Fruit fly (Drosophila melanogaster) whole organism, embryonic: ENCODE results near the gene trbd.

ENCODE experiments used
- ATbp ChIP-seq: fragments of 200-800 bp; sonication (Bioruptor generic); optimal IDR thresholded peaks from 2 replicates; lab custom pipeline; 2017; ENCODE audit warnings: missing biosample characterization, mild to moderate bottlenecking, missing genetic modification characterization, missing genetic modification reagents
- B-H1 ChIP-seq: fragments of 200-800 bp; sonication (Bioruptor generic); IDR thresholded peaks from 3 replicates; pipeline ENCODE4 v1.3.6; 2022; ENCODE audit warnings: missing biosample characterization, missing genetic modification characterization
- Bdp1 ChIP-seq: fragments of 200-800 bp; sonication (Bioruptor generic); optimal IDR thresholded peaks from 3 replicates; lab custom pipeline; 2016; ENCODE audit warnings: missing biosample characterization, missing genetic modification characterization
- Bteb2 ChIP-seq: fragments of 200-800 bp; sonication (Bioruptor generic); optimal IDR thresholded peaks from 2 replicates; lab custom pipeline; 2016; ENCODE audit warnings: missing biosample characterization, missing genetic modification characterization
- CG10267 ChIP-seq: fragments of 200-800 bp; sonication (Bioruptor generic); optimal IDR thresholded peaks from 2 replicates; lab custom pipeline; 2018; ENCODE audit warnings: missing biosample characterization, mild to moderate bottlenecking, missing genetic modification characterization, moderate library complexity
- CG10543 ChIP-seq: fragments of 200-800 bp; sonication (Bioruptor generic); optimal IDR thresholded peaks from 3 replicates; lab custom pipeline; 2017; ENCODE audit warnings: missing biosample characterization, mild to moderate bottlenecking, missing genetic modification characterization, moderate library complexity
- CG12104 ChIP-seq: fragments of 200-800 bp; sonication (Bioruptor generic); optimal IDR thresholded peaks from 3 replicates; lab custom pipeline; 2016; ENCODE audit warnings: missing biosample characterization, missing genetic modification characterization
- CG1233 ChIP-seq: fragments of 200-800 bp; sonication (Bioruptor generic); optimal IDR thresholded peaks from 4 replicates; lab custom pipeline; 2018; ENCODE audit warnings: missing biosample characterization, mild to moderate bottlenecking, missing genetic modification characterization
- CG12391 ChIP-seq: fragments of 200-800 bp; sonication (Bioruptor generic); optimal IDR thresholded peaks from 3 replicates; lab custom pipeline; 2018; ENCODE audit warnings: missing biosample characterization, mild to moderate bottlenecking, missing genetic modification characterization, moderate library complexity
- CG12744 ChIP-seq: fragments of 200-800 bp; sonication (Bioruptor generic); optimal IDR thresholded peaks from 2 replicates; lab custom pipeline; 2016; ENCODE audit warnings: missing biosample characterization, missing genetic modification characterization
- CG13424 ChIP-seq: fragments of 200-800 bp; sonication (Bioruptor generic); optimal IDR thresholded peaks from 2 replicates; lab custom pipeline; 2019; ENCODE audit warnings: missing biosample characterization, mild to moderate bottlenecking, missing genetic modification characterization, moderate library complexity
- CG15011 ChIP-seq: fragments of 200-800 bp; sonication (Bioruptor generic); optimal IDR thresholded peaks from 3 replicates; lab custom pipeline; 2018; ENCODE audit warnings: missing biosample characterization, mild to moderate bottlenecking, missing genetic modification characterization
- CG15696 ChIP-seq: fragments of 200-800 bp; sonication (Bioruptor generic); optimal IDR thresholded peaks from 2 replicates; lab custom pipeline; 2019; ENCODE audit warnings: missing biosample characterization, mild to moderate bottlenecking, missing genetic modification characterization, moderate library complexity
- CG16779 ChIP-seq: fragments of 200-800 bp; sonication (Bioruptor generic); IDR thresholded peaks from 2 replicates; pipeline ENCODE4 v1.3.6; 2022; ENCODE audit warnings: missing biosample characterization, missing genetic modification characterization
- CG16815 ChIP-seq: fragments of 200-800 bp; sonication (Bioruptor generic); optimal IDR thresholded peaks from 3 replicates; lab custom pipeline; 2017; ENCODE audit warnings: missing biosample characterization, mild to moderate bottlenecking, missing genetic modification characterization
- CG18599 ChIP-seq: fragments of 200-800 bp; sonication (Bioruptor generic); optimal IDR thresholded peaks from 3 replicates; lab custom pipeline; 2017; ENCODE audit warnings: missing biosample characterization, missing genetic modification characterization, mild to moderate bottlenecking, moderate library complexity, missing genetic modification reagents
- CG2116 ChIP-seq: fragments of 200-800 bp; sonication (Bioruptor generic); optimal IDR thresholded peaks from 3 replicates; lab custom pipeline; 2018; ENCODE audit warnings: missing biosample characterization, mild to moderate bottlenecking, missing genetic modification characterization
- CG30020 ChIP-seq: fragments of 200-800 bp; optimal IDR thresholded peaks from 2 replicates; lab custom pipeline; 2019; ENCODE audit warnings: missing biosample characterization, mild to moderate bottlenecking, missing genetic modification characterization, moderate library complexity
- CG34376 ChIP-seq: fragments of 200-800 bp; sonication (Bioruptor generic); optimal IDR thresholded peaks from 2 replicates; lab custom pipeline; 2018; ENCODE audit warnings: missing biosample characterization, mild to moderate bottlenecking, missing genetic modification characterization
- CG42726 ChIP-seq: fragments of 200-800 bp; sonication (Bioruptor generic); IDR thresholded peaks from 2 replicates; pipeline ENCODE4 v1.3.6; 2022; ENCODE audit warnings: missing biosample characterization, missing genetic modification characterization; ENCODE audit not compliant: partially characterized antibody
- CG6272 ChIP-seq: fragments of 200-800 bp; sonication (Bioruptor generic); IDR thresholded peaks from 2 replicates; pipeline ENCODE4 v1.3.6; 2022; ENCODE audit warnings: missing biosample characterization, missing genetic modification characterization
- CG6689 ChIP-seq: fragments of 200-800 bp; sonication (Bioruptor generic); IDR thresholded peaks from 2 replicates; pipeline ENCODE4 v1.3.6; 2022; ENCODE audit warnings: missing biosample characterization, missing genetic modification characterization
- CG6813 ChIP-seq: fragments of 200-800 bp; sonication (Bioruptor generic); optimal IDR thresholded peaks from 2 replicates; lab custom pipeline; 2017; ENCODE audit warnings: missing biosample characterization, missing genetic modification characterization, mild to moderate bottlenecking, moderate library complexity, missing genetic modification reagents
- CG7357 ChIP-seq: fragments of 200-800 bp; sonication (Bioruptor generic); IDR thresholded peaks from 3 replicates; pipeline ENCODE4 v1.3.6; 2022; ENCODE audit warnings: missing biosample characterization, missing genetic modification characterization
- CG7372 ChIP-seq: fragments of 200-800 bp; sonication (Bioruptor generic); IDR thresholded peaks from 2 replicates; pipeline ENCODE4 v1.3.6; 2022; ENCODE audit warnings: missing biosample characterization, missing genetic modification characterization
- CG7963 ChIP-seq: fragments of 200-800 bp; sonication (Bioruptor generic); IDR thresholded peaks from 3 replicates; pipeline ENCODE4 v1.3.6; 2022; ENCODE audit warnings: missing biosample characterization, missing genetic modification characterization; ENCODE audit not compliant: partially characterized antibody
- CG9876 ChIP-seq: fragments of 200-800 bp; sonication (Bioruptor generic); optimal IDR thresholded peaks from 2 replicates; lab custom pipeline; 2016; ENCODE audit warnings: missing biosample characterization, missing genetic modification characterization
- CrebB ChIP-seq: fragments of 200-800 bp; sonication (Bioruptor generic); optimal IDR thresholded peaks from 3 replicates; lab custom pipeline; 2018; ENCODE audit warnings: missing biosample characterization, mild to moderate bottlenecking, missing genetic modification characterization
- Dip3 ChIP-seq: fragments of 200-800 bp; sonication (Bioruptor generic); optimal IDR thresholded peaks from 3 replicates; lab custom pipeline; 2016; ENCODE audit warnings: missing biosample characterization, missing genetic modification characterization
- Eip74EF ChIP-seq, 2 experiments: fragments of 200-800 bp in 1 of 2; fragments of >200 bp in 1 of 2; sonication (Bioruptor generic) in 1 of 2; optimal IDR thresholded peaks; 2 replicates each; lab custom pipeline; 2017 to 2019; ENCODE audit warnings: missing biosample characterization in 2 of 2, missing genetic modification characterization in 2 of 2, mild to moderate bottlenecking in 1 of 2, moderate library complexity in 1 of 2
- Hey ChIP-seq: fragments of 200-800 bp; sonication (Bioruptor generic); optimal IDR thresholded peaks from 3 replicates; lab custom pipeline; 2018; ENCODE audit warnings: missing biosample characterization, mild to moderate bottlenecking, missing genetic modification characterization
- Hmr ChIP-seq: fragments of 200-800 bp; sonication (Bioruptor generic); optimal IDR thresholded peaks from 3 replicates; lab custom pipeline; 2017; ENCODE audit warnings: mild to moderate bottlenecking, missing biosample characterization, missing genetic modification reagents, missing genetic modification characterization
- Sin3A ChIP-seq: fragments of >200 bp; optimal IDR thresholded peaks from 2 replicates; lab custom pipeline; 2018
- Six4 ChIP-seq: fragments of 200-800 bp; sonication (Bioruptor generic); optimal IDR thresholded peaks from 2 replicates; lab custom pipeline; 2016; ENCODE audit warnings: missing biosample characterization, missing genetic modification characterization
- ara ChIP-seq: fragments of 200-800 bp; sonication (Bioruptor generic); IDR thresholded peaks from 2 replicates; pipeline ENCODE4 v1.3.6; 2022; ENCODE audit warnings: missing biosample characterization, missing genetic modification characterization
- ase ChIP-seq: fragments of 200-800 bp; sonication (Bioruptor generic); IDR thresholded peaks from 3 replicates; pipeline ENCODE4 v1.3.6; 2022; ENCODE audit warnings: missing biosample characterization, missing genetic modification characterization
- danr ChIP-seq: fragments of 200-800 bp; sonication (Bioruptor generic); IDR thresholded peaks from 2 replicates; pipeline ENCODE4 v1.3.6; 2022; ENCODE audit warnings: missing biosample characterization, missing genetic modification characterization
- gcm2 ChIP-seq: fragments of 200-800 bp; sonication (Bioruptor generic); optimal IDR thresholded peaks from 2 replicates; lab custom pipeline; 2016; ENCODE audit warnings: missing biosample characterization, missing genetic modification characterization
- gem ChIP-seq: fragments of 200-800 bp; sonication (Bioruptor generic); optimal IDR thresholded peaks from 2 replicates; lab custom pipeline; 2019; ENCODE audit warnings: missing biosample characterization, mild to moderate bottlenecking, missing genetic modification characterization, moderate library complexity
- gro ChIP-seq: fragments of 200-800 bp; sonication (Bioruptor generic); optimal IDR thresholded peaks from 2 replicates; lab custom pipeline; 2016; ENCODE audit warnings: missing biosample characterization, missing genetic modification characterization
- lab ChIP-seq: fragments of 200-800 bp; sonication (Bioruptor generic); optimal IDR thresholded peaks from 3 replicates; lab custom pipeline; 2017; ENCODE audit warnings: missing biosample characterization, missing genetic modification characterization, mild to moderate bottlenecking, moderate library complexity, missing genetic modification reagents
- pita ChIP-seq: fragments of 200-800 bp; sonication (Bioruptor generic); optimal IDR thresholded peaks from 2 replicates; lab custom pipeline; 2017; ENCODE audit warnings: missing biosample characterization, mild to moderate bottlenecking, missing genetic modification characterization
- sc ChIP-seq, 3 experiments: fragments of >200 bp in 2 of 3; fragments of 200-800 bp in 1 of 3; sonication (Bioruptor generic) in 1 of 3; optimal IDR thresholded peaks; 2 replicates in 2 of 3; 3 replicates in 1 of 3; lab custom pipeline; 2017; ENCODE audit warnings: mild to moderate bottlenecking in 1 of 3, missing biosample characterization in 1 of 3, missing genetic modification characterization in 1 of 3, missing genetic modification reagents in 1 of 3
- sim ChIP-seq: fragments of 200-800 bp; sonication (Bioruptor generic); IDR thresholded peaks from 2 replicates; pipeline ENCODE4 v1.3.6; 2022; ENCODE audit warnings: missing biosample characterization, missing genetic modification characterization
- slp2 ChIP-seq: fragments of 200-800 bp; sonication (Bioruptor generic); optimal IDR thresholded peaks from 2 replicates; lab custom pipeline; 2016; ENCODE audit warnings: missing biosample characterization, missing genetic modification characterization
- sug ChIP-seq: fragments of 200-800 bp; optimal IDR thresholded peaks from 2 replicates; lab custom pipeline; 2019; ENCODE audit warnings: missing biosample characterization, mild to moderate bottlenecking, missing genetic modification characterization, moderate library complexity
- tna ChIP-seq: fragments of 200-800 bp; sonication (Bioruptor generic); IDR thresholded peaks from 2 replicates; pipeline ENCODE4 v1.3.6; 2022; ENCODE audit warnings: missing biosample characterization, missing genetic modification characterization; ENCODE audit not compliant: partially characterized antibody
- unc-4 ChIP-seq: fragments of 200-800 bp; sonication (Bioruptor generic); IDR thresholded peaks from 2 replicates; pipeline ENCODE4 v1.3.6; 2022; ENCODE audit warnings: missing biosample characterization, missing genetic modification characterization; ENCODE audit not compliant: partially characterized antibody
- zf30C ChIP-seq: fragments of 200-800 bp; sonication (Bioruptor generic); optimal IDR thresholded peaks from 3 replicates; lab custom pipeline; 2018; ENCODE audit warnings: missing biosample characterization, mild to moderate bottlenecking, missing genetic modification characterization

Gene trbd

DNA sequence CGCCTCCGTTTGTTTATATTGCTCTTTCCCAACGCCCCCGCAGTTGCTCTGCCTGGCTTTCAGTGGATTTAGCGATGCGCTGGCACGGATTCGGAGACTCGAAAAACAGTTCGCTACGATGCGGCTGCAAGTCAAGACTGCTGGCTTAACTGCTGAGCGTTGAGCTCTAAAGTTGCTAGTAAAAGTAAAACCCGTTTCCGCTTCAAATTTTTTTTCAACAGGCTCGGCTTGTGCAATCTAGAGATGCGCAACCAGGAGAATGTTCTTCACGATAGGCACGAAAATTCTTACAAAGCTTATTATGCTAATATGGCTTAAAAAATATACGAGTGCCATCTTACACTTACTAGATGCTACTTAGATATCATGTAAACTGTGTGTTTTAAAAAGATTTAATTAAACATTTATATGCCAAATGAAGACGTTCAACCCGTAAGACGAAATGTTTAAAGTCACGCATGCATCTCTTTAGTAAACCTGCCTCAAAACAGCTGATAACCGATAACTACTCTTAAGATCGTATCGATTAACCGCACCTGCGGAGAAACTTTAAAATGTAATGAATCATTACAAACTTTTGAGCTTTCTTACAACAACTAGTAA is 36.5 kb upstream of the trbd start, which contains the start of gene CG12948 (continued):
- TF ChIP-seq Eip74EF (GFP tag; optimal IDR thresholded peaks at IDR 0.05; lab: Kevin White, UChicago) (no peak), B-H1 (no peak), danr (GFP tag; lab: Robert Waterston, UW) (no peak), CG15011 (no peak), CG7372 (GFP tag; lab: Robert Waterston, UW) (no peak), CG12391 (tag; lab: Kevin White, UChicago) (peak; percentile 70), CG13424 (peak; percentile 69), ase (no peak), Bdp1 (peak; percentile 23), pita (GFP tag; lab: Kevin White, UChicago) (no peak), CG12104 (peak; percentile 4), Hey (tag; lab: Kevin White, UChicago) (no peak), tna (GFP tag; lab: Robert Waterston, UW) (peak; percentile 71), slp2 (GFP tag; lab: Kevin White, UChicago) (peak; percentile 21), ATbp (no peak), CG2116 (GFP tag; lab: Kevin White, UChicago) (peak; percentile 57), Bteb2 (GFP tag; lab: Kevin White, UChicago) (peak; percentile 16), CG7963 (GFP tag; lab: Robert Waterston, UW) (peak; percentile 66; the same call in 2 of the 3 replicates), CG16815 (GFP tag; lab: Kevin White, UChicago) (no peak), sc (optimal IDR thresholded peaks at IDR 0.05; lab: Kevin White, UChicago) (no peak), sc (GFP tag; optimal IDR thresholded peaks at IDR 0.05; lab: Kevin White, UChicago) (no peak), Six4 (no peak), CG6813 (GFP tag; lab: Kevin White, UChicago) (no peak), CG7357 (GFP tag; lab: Robert Waterston, UW) (no peak), zf30C (GFP tag; lab: Kevin White, UChicago) (no peak), unc-4 (GFP tag; lab: Robert Waterston, UW) (peak; percentile 94), CG6272 (GFP tag; lab: Robert Waterston, UW) (peak; percentile 46; the same call in 1 of the 2 replicates), CG16779 (no peak), CG42726 (0 out of 2 replicates have a peak, but pooled peaks have one; percentile 19), CG34376 (GFP tag; lab: Kevin White, UChicago) (peak; percentile 63), sug (tag; lab: Kevin White, UChicago) (peak; percentile 68), lab (GFP tag; lab: Kevin White, UChicago) (no peak), Hmr (GFP tag; lab: Kevin White, UChicago) (no peak), sim (GFP tag; lab: Robert Waterston, UW) (no peak), CG1233 (no peak), Dip3 (GFP tag; lab: Kevin White, UChicago) (peak; percentile 45), CG30020 (tag; lab: Kevin White, UChicago) (peak; percentile 40), CG10543 (GFP tag; lab: Kevin White, UChicago) (peak; percentile 62), CG10267 (tag; lab: Kevin White, UChicago) (peak; percentile 40), gcm2 (no peak), CG18599 (GFP tag; lab: Kevin White, UChicago) (no peak), ara (no peak), CG15696 (tag; lab: Kevin White, UChicago) (peak; percentile 57), CrebB (tag; lab: Kevin White, UChicago) (no peak), CG9876 (GFP tag; lab: Kevin White, UChicago) (no peak), CG12744 (GFP tag; lab: Kevin White, UChicago) (no peak), Sin3A (peak; percentile 55), CG6689 (GFP tag; lab: Robert Waterston, UW) (no peak), gro (GFP tag; lab: Kevin White, UChicago) (peak; percentile 55), gem (tag; lab: Kevin White, UChicago) (no peak)
